Worm (Caenorhabditis elegans): ENCODE results near the gene nspd-9.

Gene nspd-9

DNA sequence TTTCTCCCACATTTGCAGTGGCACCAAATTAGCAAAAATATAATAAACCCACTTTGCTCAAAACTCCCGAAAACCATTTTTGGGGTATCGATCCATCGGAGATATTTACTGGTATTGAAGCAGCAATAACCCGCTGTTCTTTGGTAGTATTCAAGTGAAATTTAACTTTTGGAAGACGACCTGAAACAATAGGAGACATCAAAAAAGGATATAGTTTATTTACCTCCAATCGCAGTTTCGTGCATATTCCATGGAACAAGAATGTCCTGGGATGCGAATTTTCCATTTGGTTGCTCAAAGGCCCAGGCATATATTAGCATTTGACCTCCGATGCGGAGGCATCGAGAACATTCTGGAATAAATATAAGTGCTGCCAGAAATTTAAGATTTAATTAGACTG, 43.3 kb upstream of the nspd-9 start:
- no peak for TF ChIP-seq sea-2 (GFP tag; optimal IDR thresholded peaks at IDR 0.05)
- no peak for TF ChIP-seq eor-1 (tag; optimal IDR thresholded peaks at IDR 0.05)
- no peak for TF ChIP-seq fkh-2 (tag; optimal IDR thresholded peaks at IDR 0.05)
- TF ChIP-seq lin-39 (tag; optimal IDR thresholded peaks at IDR 0.05), result no peak
- TF ChIP-seq zag-1 (tag; optimal IDR thresholded peaks at IDR 0.05), result no peak
- no peak for TF ChIP-seq nhr-77 (tag; optimal IDR thresholded peaks at IDR 0.05)
- TF ChIP-seq fkh-10 (GFP tag; optimal IDR thresholded peaks at IDR 0.05), result no peak
- TF ChIP-seq ceh-16 (tag; optimal IDR thresholded peaks at IDR 0.05), result no peak
- no peak for TF ChIP-seq pqm-1 (tag; optimal IDR thresholded peaks at IDR 0.05)
- TF ChIP-seq ceh-9 (tag; optimal IDR thresholded peaks at IDR 0.05), result no peak
- no peak for TF ChIP-seq daf-12 (tag; optimal IDR thresholded peaks at IDR 0.05)
- TF ChIP-seq jun-1 (tag; optimal IDR thresholded peaks at IDR 0.05), result no peak
- no peak for TF ChIP-seq ceh-82 (tag; optimal IDR thresholded peaks at IDR 0.05)
- no peak for TF ChIP-seq elt-3 (tag; optimal IDR thresholded peaks at IDR 0.05)
- TF ChIP-seq nhr-67 (tag; optimal IDR thresholded peaks at IDR 0.05), result no peak
- TF ChIP-seq lsy-12 (tag; optimal IDR thresholded peaks at IDR 0.05), result no peak
- no peak for TF ChIP-seq pha-4 (tag; optimal IDR thresholded peaks at IDR 0.05)
- TF ChIP-seq ztf-11 (tag; optimal IDR thresholded peaks at IDR 0.05), result no peak
- no peak for TF ChIP-seq egl-27 (tag; optimal IDR thresholded peaks at IDR 0.05)

DNA sequence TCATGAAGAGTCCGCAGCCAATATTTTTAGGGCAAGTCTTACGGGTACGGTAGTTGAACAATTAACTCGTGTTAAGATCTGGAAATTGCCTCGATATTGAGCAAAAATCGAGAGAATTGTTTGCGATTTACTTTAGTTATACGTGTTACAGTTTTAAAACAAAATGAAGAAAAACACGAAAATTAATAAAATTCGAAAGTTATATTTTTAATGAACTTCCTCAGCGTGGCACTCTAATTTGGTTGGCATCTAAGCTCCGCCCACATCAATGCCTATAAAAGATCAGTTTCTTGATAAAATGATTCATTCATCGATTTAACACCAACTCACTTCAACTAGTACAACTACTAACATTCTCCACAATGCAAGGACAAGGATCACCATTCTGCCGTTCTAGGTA, 40.4 kb upstream of the nspd-9 start, which contains the start of gene gipc-1:
TSS of gene gipc-1 (plus strand) at position 301 of the 400 bp plus-strand sequence.
- no peak for TF ChIP-seq ceh-16 (tag; optimal IDR thresholded peaks at IDR 0.05)
- no peak for TF ChIP-seq egl-27 (tag; optimal IDR thresholded peaks at IDR 0.05)

DNA sequence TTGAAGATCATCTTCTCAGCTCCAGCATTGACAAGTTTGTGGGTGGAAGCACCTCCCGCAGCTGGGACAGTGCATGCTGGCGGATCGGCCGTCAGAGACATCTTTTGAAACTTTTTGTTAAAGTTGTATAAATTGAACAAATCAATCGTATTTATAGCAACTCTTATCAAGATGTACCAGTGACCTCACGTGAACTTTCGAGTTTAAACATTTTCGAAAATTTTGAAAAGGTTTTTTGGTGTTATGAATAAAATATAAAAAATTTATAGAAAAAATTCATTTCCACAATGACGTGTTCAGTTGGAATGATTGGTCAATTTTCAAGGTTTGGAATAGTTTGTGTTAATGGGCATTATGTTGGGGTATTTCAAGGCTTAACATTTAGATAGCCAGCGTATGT, 38.5 kb upstream of the nspd-9 start, which contains the start of the genes msd-4 and C35D10.3:
TSS of gene msd-4 (minus strand) at position 101 of the 400 bp plus-strand sequence.
TSS of gene C35D10.3 (plus strand) at position 279 of the 400 bp plus-strand sequence.
- no peak for TF ChIP-seq pha-4 (tag; optimal IDR thresholded peaks at IDR 0.05)
- TF ChIP-seq nhr-76 (tag; optimal IDR thresholded peaks at IDR 0.05), result no peak
- no peak for TF ChIP-seq nhr-25 (tag; optimal IDR thresholded peaks at IDR 0.05)
- TF ChIP-seq fkh-10 (GFP tag; optimal IDR thresholded peaks at IDR 0.05), result no peak
- TF ChIP-seq nhr-12 (tag; optimal IDR thresholded peaks at IDR 0.05), result no peak
- no peak for TF ChIP-seq unc-62 (GFP tag; optimal IDR thresholded peaks at IDR 0.05)
- TF ChIP-seq ceh-28 (tag; optimal IDR thresholded peaks at IDR 0.05), result no peak

DNA sequence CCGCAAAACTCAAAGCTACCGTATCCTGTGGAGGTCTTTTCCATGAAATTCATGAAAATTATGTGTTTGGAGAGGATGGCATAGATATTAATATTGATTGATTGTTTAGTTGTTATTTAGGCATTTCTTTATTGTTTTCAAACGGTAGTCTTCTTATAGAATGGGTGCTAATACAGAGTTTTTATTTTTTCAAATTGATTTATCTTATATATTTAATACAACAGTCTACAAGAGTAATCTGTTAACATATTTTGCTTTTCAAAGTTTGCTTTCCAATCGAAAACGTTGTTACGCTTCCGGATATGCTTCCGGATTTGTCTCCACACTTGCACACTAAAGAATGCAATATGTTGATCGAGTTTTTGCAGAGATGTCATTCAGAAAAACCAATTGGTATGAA, 36.7 kb upstream of the nspd-9 start, which contains the start of gene C35D10.17:
TSS of gene C35D10.17 (plus strand) at position 301 of the 400 bp plus-strand sequence.
- no peak for TF ChIP-seq ama-1 (optimal IDR thresholded peaks at IDR 0.05)
- no peak for TF ChIP-seq mdl-1 (tag; optimal IDR thresholded peaks at IDR 0.05)
- TF ChIP-seq nhr-77 (tag; optimal IDR thresholded peaks at IDR 0.05), result no peak
- TF ChIP-seq jun-1 (tag; optimal IDR thresholded peaks at IDR 0.05), result no peak
- no peak for TF ChIP-seq aly-2 (tag; optimal IDR thresholded peaks at IDR 0.05)
- no peak for TF ChIP-seq fkh-10 (GFP tag; optimal IDR thresholded peaks at IDR 0.05)
- TF ChIP-seq elt-3 (tag; optimal IDR thresholded peaks at IDR 0.05), result no peak
- TF ChIP-seq tbx-2 (tag; optimal IDR thresholded peaks at IDR 0.05), result no peak
- TF ChIP-seq skn-1 (tag; optimal IDR thresholded peaks at IDR 0.05), result no peak

DNA sequence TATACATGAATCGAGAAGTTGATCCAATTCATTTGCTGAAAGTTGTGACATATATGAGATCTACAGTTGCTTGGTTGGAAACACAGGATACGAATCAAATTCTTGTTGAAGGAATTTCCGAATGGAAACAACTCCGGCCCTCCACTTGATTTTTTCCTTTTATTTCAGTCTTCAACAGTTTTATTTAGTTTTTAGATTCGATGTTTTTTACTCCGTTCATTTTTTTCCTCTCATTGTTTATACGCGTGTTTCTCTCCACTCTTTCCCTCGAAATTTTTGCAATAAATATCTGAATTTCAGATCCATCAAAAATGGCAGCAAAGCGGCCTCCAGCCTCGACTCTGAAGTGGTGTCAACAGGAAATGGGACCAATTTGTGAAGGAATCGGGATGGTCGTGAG, 33.0 kb upstream of the nspd-9 start, which contains the start of gene coq-8:
TSS of gene coq-8 (plus strand) at position 301 of the 400 bp plus-strand sequence.
- no peak for TF ChIP-seq lsy-12 (tag; optimal IDR thresholded peaks at IDR 0.05)
- no peak for TF ChIP-seq nhr-76 (tag; optimal IDR thresholded peaks at IDR 0.05)
- TF ChIP-seq daf-12 (tag; optimal IDR thresholded peaks at IDR 0.05), result no peak
- no peak for TF ChIP-seq nhr-237 (tag; optimal IDR thresholded peaks at IDR 0.05)
- TF ChIP-seq snpc-4 (tag; optimal IDR thresholded peaks at IDR 0.05), result no peak
- no peak for TF ChIP-seq lin-39 (tag; optimal IDR thresholded peaks at IDR 0.05)
- TF ChIP-seq nhr-12 (tag; optimal IDR thresholded peaks at IDR 0.05), result no peak
- TF ChIP-seq jun-1 (tag; optimal IDR thresholded peaks at IDR 0.05), result no peak
- TF ChIP-seq ZK546.5 (tag; optimal IDR thresholded peaks at IDR 0.05), result no peak
- no peak for TF ChIP-seq sea-2 (GFP tag; optimal IDR thresholded peaks at IDR 0.05)
- TF ChIP-seq ceh-16 (tag; optimal IDR thresholded peaks at IDR 0.05), result no peak
- no peak for TF ChIP-seq R02D3.7 (tag; optimal IDR thresholded peaks at IDR 0.05)
- TF ChIP-seq nhr-23 (tag; optimal IDR thresholded peaks at IDR 0.05), result no peak
- no peak for TF ChIP-seq unc-39 (tag; optimal IDR thresholded peaks at IDR 0.05)
- no peak for TF ChIP-seq hmg-11 (tag; optimal IDR thresholded peaks at IDR 0.05)

Data from whole organism, L3 larva.